Worm (Caenorhabditis elegans) whole organism, young adult: ENCODE results near the gene rps-25.

Experiments used
- aptf-3 ChIP-seq: fragments of 200-800 bp; sonication (Bioruptor generic); IDR thresholded peaks from 2 replicates; pipeline ENCODE4 v1.3.6; 2022; ENCODE audit warnings: missing genetic modification characterization, missing compliant biosample characterization
- dpl-1 ChIP-seq: fragments of 150-350 bp; optimal IDR thresholded peaks from 2 replicates; lab custom pipeline; 2014; ENCODE audit warnings: missing biosample characterization, missing genetic modification reagents, missing genetic modification characterization
- him-1 ChIP-seq: sonication (generic microtip); optimal IDR thresholded peaks from 2 replicates; lab custom pipeline; 2016; ENCODE audit warnings: missing genotype, missing genetic modification reagents, missing genetic modification characterization, missing compliant biosample characterization
- hrde-1 ChIP-seq: sonication (generic microtip); optimal IDR thresholded peaks from 2 replicates; lab custom pipeline; 2016; ENCODE audit warnings: missing genetic modification characterization, mild to moderate bottlenecking, missing compliant biosample characterization, moderate library complexity, missing genotype, missing genetic modification reagents, borderline replicate concordance
- nhr-179 ChIP-seq: sonication (generic microtip); optimal IDR thresholded peaks from 2 replicates; lab custom pipeline; 2016; ENCODE audit warnings: mild to moderate bottlenecking, missing genetic modification characterization, missing compliant biosample characterization
- rec-8 ChIP-seq, 2 experiments: sonication (generic microtip); optimal IDR thresholded peaks; 2 replicates each; lab custom pipeline; 2016; ENCODE audit warnings: mild to moderate bottlenecking in 2 of 2, missing genetic modification characterization in 2 of 2, missing genetic modification reagents in 2 of 2, missing genotype in 2 of 2, missing biosample characterization in 1 of 2, missing compliant biosample characterization in 1 of 2, moderate library complexity in 1 of 2
- sdz-38 ChIP-seq: sonication (generic microtip); optimal IDR thresholded peaks from 2 replicates; lab custom pipeline; 2016; ENCODE audit warnings: missing genotype, missing genetic modification characterization, missing compliant biosample characterization

- no peak for TF ChIP-seq sdz-38
- no peak for TF ChIP-seq hrde-1 (tag; lab: Kevin White, UChicago)
- TF ChIP-seq him-1 (tag; lab: Kevin White, UChicago) = no peak
- TF ChIP-seq aptf-3 (GFP tag; lab: Robert Waterston, UW) = no peak
- TF ChIP-seq rec-8 (tag; optimal IDR thresholded peaks at IDR 0.05; lab: Kevin White, UChicago) = no peak
- no peak for TF ChIP-seq nhr-179 (tag; lab: Kevin White, UChicago)
- TF ChIP-seq dpl-1 = no peak
Measured at ce11 chrIV:5902730-5903129, 44.7 kb downstream of the rps-25 start.
